Worm (Caenorhabditis elegans): Measurements from ENCODE around the gene F17C8.3.
A peak's percentile ranks its signal among the peaks of the same experiment; 100 is the strongest.

F17C8.3 gene

ce11 chrIII:4731295-4731988 lies at the start of gene F17C8.3:
TSS of gene F17C8.3 (plus strand) at chrIII:4731938.
- TF ChIP-seq pqm-1 (tag; optimal IDR thresholded peaks at IDR 0.05) (no peak), ama-1 (optimal IDR thresholded peaks at IDR 0.05) (no peak), ceh-82 (tag; optimal IDR thresholded peaks at IDR 0.05) (no peak), nhr-11 (tag; optimal IDR thresholded peaks at IDR 0.05) (no peak), elt-1 (tag; optimal IDR thresholded peaks at IDR 0.05) (no peak), egl-5 (tag; optimal IDR thresholded peaks at IDR 0.05) (no peak), mdl-1 (tag; optimal IDR thresholded peaks at IDR 0.05) (peak; percentile 10), nfya-1 (tag; optimal IDR thresholded peaks at IDR 0.05; ENCODE audit: insufficient read depth) (peak; percentile 48)

ce11 chrIII:4687134-4687533 lies 44.6 kb upstream of the F17C8.3 start:
- TF ChIP-seq daf-12 (tag; optimal IDR thresholded peaks at IDR 0.05) (no peak), mml-1 (tag; optimal IDR thresholded peaks at IDR 0.05) (no peak), ztf-11 (tag; optimal IDR thresholded peaks at IDR 0.05) (no peak), nhr-28 (tag; optimal IDR thresholded peaks at IDR 0.05) (no peak), fkh-10 (GFP tag; optimal IDR thresholded peaks at IDR 0.05) (no peak), unc-62 (GFP tag; optimal IDR thresholded peaks at IDR 0.05) (no peak), lin-39 (tag; optimal IDR thresholded peaks at IDR 0.05) (no peak), nhr-237 (tag; optimal IDR thresholded peaks at IDR 0.05) (no peak), nhr-77 (tag; optimal IDR thresholded peaks at IDR 0.05) (no peak), ZK546.5 (tag; optimal IDR thresholded peaks at IDR 0.05) (no peak), zag-1 (tag; optimal IDR thresholded peaks at IDR 0.05) (no peak), nfya-1 (tag; optimal IDR thresholded peaks at IDR 0.05; ENCODE audit: insufficient read depth) (no peak), nhr-25 (tag; optimal IDR thresholded peaks at IDR 0.05) (no peak)

ce11 chrIII:4688356-4688755 lies 43.4 kb upstream of the F17C8.3 start, which contains the start of gene tag-243:
TSS of gene tag-243 (minus strand) at chrIII:4688456.
- TF ChIP-seq skn-1 (tag; optimal IDR thresholded peaks at IDR 0.05): no peak
- TF ChIP-seq pha-4 (tag; optimal IDR thresholded peaks at IDR 0.05): peak; percentile 19

- TF ChIP-seq ceh-28 (tag; optimal IDR thresholded peaks at IDR 0.05): no peak
- TF ChIP-seq aly-2 (tag; optimal IDR thresholded peaks at IDR 0.05): no peak
- TF ChIP-seq elt-2 (tag; optimal IDR thresholded peaks at IDR 0.05): peak; percentile 41
- no peak for TF ChIP-seq nhr-67 (tag; optimal IDR thresholded peaks at IDR 0.05)
These were observed 42.8 kb upstream of the F17C8.3 start, which contains the start of gene ppat-1 for ce11 chrIII:4688965-4689364. TSS of gene ppat-1 (plus strand) at chrIII:4689280.

- TF ChIP-seq nhr-76 (tag; optimal IDR thresholded peaks at IDR 0.05) (peak; percentile 20), mml-1 (tag; optimal IDR thresholded peaks at IDR 0.05) (no peak), skn-1 (tag; optimal IDR thresholded peaks at IDR 0.05) (peak; percentile 79), ztf-4 (tag; optimal IDR thresholded peaks at IDR 0.05) (peak; percentile 40), nhr-25 (tag; optimal IDR thresholded peaks at IDR 0.05) (peak; percentile 66), egl-5 (tag; optimal IDR thresholded peaks at IDR 0.05) (peak; percentile 29), daf-12 (tag; optimal IDR thresholded peaks at IDR 0.05) (no peak), unc-62 (GFP tag; optimal IDR thresholded peaks at IDR 0.05) (no peak), fos-1 (tag; optimal IDR thresholded peaks at IDR 0.05) (no peak), egl-27 (tag; optimal IDR thresholded peaks at IDR 0.05) (peak; percentile 60), nfya-1 (tag; optimal IDR thresholded peaks at IDR 0.05; ENCODE audit: insufficient read depth) (peak; percentile 73), tbx-2 (tag; optimal IDR thresholded peaks at IDR 0.05) (peak; percentile 57), lin-15B (tag; optimal IDR thresholded peaks at IDR 0.05) (peak; percentile 28), ztf-11 (tag; optimal IDR thresholded peaks at IDR 0.05) (no peak), zag-1 (tag; optimal IDR thresholded peaks at IDR 0.05) (no peak), lin-39 (tag; optimal IDR thresholded peaks at IDR 0.05) (peak; percentile 89), sea-2 (GFP tag; optimal IDR thresholded peaks at IDR 0.05) (no peak), jun-1 (tag; optimal IDR thresholded peaks at IDR 0.05) (peak; percentile 56), eor-1 (tag; optimal IDR thresholded peaks at IDR 0.05) (no peak), elt-3 (tag; optimal IDR thresholded peaks at IDR 0.05) (peak in 1 of 3 experiments; percentile 65), pha-4 (tag; optimal IDR thresholded peaks at IDR 0.05) (peak; percentile 81), unc-39 (tag; optimal IDR thresholded peaks at IDR 0.05) (no peak), nhr-43 (tag; optimal IDR thresholded peaks at IDR 0.05; ENCODE audit: poor library complexity, severe bottlenecking) (peak; percentile 90), ZK546.5 (tag; optimal IDR thresholded peaks at IDR 0.05) (no peak), elt-2 (tag; optimal IDR thresholded peaks at IDR 0.05) (peak; percentile 52), lsy-12 (tag; optimal IDR thresholded peaks at IDR 0.05) (peak; percentile 43), pqm-1 (tag; optimal IDR thresholded peaks at IDR 0.05) (peak; percentile 38), ama-1 (optimal IDR thresholded peaks at IDR 0.05) (peak; percentile 42), nhr-237 (tag; optimal IDR thresholded peaks at IDR 0.05) (no peak), mdl-1 (tag; optimal IDR thresholded peaks at IDR 0.05) (peak; percentile 26), R02D3.7 (tag; optimal IDR thresholded peaks at IDR 0.05) (no peak)
These were observed 42.1 kb upstream of the F17C8.3 start for ce11 chrIII:4689595-4689994.

Measured in whole organism, L3 larva.